Worm (Caenorhabditis elegans) whole organism, L4/young adult: ENCODE measurements around the gene C02C6.14.

Experiments used
- W03F9.2 ChIP-seq: fragments of 150-350 bp; optimal IDR thresholded peaks from 2 replicates; lab custom pipeline; 2014; ENCODE audit warnings: missing biosample characterization, missing genetic modification characterization
- dao-5 ChIP-seq: sonication (generic microtip); optimal IDR thresholded peaks from 2 replicates; lab custom pipeline; 2016; ENCODE audit warnings: missing genotype, missing genetic modification characterization, moderate library complexity, missing compliant biosample characterization
- him-1 ChIP-seq: sonication (generic microtip); optimal IDR thresholded peaks from 2 replicates; lab custom pipeline; 2016; ENCODE audit warnings: missing genotype, missing genetic modification reagents, missing genetic modification characterization, missing compliant biosample characterization

Gene C02C6.14

DNA sequence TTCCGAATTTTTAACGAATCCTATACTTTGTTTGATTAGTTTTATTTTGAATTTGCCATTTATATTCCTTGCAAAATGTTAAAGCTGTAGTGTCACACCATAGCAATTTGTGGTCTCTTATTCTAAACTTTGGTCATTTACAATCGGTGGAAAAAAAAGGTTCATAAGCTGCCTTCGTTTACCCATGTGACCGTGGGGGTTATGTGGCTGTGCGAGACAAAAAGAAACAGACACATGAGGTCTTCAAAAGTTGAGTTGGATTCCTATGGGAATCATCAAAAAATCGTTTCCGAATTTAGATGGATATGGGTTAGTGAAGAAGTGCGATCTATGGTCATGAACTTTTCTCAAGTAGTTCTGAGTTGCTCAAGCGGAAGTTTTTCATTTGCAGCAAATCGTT lies 26.9 kb downstream of the C02C6.14 start:
- TF ChIP-seq him-1 (tag; lab: Kevin White, UChicago): no peak
- TF ChIP-seq dao-5 (tag; lab: Kevin White, UChicago): no peak
- TF ChIP-seq W03F9.2 (tag; lab: Kevin White, UChicago): no peak

DNA sequence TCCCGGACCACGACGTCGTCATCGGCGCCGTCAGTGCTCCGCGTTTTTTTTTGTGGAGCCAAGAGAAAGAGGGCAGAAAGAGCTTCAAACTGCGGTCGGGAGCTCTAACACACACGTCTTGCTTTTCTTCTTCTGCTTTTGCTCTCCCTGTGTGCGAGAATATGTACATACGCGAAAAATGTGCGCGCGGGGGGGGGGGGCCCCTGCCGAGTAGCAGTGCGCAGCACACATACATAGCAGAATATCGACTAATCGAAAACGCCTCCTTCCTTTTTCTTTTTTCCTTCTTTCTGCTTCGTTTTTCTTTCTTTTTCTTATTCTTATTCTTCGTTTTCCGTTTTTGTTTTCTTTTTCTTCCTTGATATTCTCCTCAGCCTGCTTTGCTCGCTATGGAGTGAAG lies 29.2 kb downstream of the C02C6.14 start:
- TF ChIP-seq him-1 (tag; lab: Kevin White, UChicago) (peak; percentile 77), dao-5 (tag; lab: Kevin White, UChicago) (no peak)

DNA sequence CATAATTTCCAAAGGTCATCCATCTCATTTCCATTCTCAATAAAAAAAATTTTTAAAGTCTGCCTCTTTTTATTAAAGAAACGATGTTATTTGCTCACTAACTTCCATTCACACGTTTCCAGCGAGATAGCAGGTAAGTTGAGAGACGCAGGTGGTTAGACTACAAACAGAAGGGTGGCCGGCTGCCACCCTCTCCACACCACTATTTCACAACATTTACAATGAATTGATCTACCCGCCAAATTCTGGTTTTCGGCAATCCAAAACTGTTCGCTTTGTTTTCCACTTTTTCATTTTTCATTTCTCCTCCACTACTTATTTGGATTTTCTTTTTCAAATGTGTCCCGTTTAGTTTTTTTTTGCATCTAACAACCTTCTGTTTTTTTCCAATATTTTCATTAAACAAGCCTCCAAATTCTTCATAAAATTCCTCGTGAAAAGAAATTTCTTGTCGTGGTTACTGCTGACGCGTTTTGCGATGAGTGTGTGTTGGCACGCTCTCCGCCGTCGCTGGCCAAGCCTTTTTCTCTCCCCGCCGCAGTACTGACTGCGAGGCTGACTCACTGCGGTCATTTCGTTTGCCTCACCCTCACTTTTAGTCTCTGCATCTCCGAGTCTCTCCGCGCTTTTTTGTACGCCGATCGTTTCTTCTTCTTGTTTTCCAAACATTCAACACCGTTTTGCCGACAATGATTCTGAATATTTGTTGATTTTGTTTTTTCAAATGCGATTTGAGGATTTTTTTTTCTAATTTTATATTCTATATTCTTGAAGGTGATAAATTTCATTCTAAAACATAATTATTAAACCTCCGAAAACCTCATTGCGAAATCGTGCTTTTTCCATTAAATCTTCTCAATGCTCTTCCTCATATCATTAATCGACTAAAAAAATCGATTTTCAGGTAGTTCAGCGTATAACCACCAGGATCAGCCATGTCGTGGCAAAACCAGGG lies 30.8 kb downstream of the C02C6.14 start, which contains the start of gene dyn-1:
TSS of gene dyn-1 (plus strand) at position 905 of the 955 bp plus-strand sequence.
- TF ChIP-seq him-1 (tag; lab: Kevin White, UChicago) (no peak), dao-5 (tag; lab: Kevin White, UChicago) (no peak), W03F9.2 (tag; lab: Kevin White, UChicago) (peak; percentile 14)

DNA sequence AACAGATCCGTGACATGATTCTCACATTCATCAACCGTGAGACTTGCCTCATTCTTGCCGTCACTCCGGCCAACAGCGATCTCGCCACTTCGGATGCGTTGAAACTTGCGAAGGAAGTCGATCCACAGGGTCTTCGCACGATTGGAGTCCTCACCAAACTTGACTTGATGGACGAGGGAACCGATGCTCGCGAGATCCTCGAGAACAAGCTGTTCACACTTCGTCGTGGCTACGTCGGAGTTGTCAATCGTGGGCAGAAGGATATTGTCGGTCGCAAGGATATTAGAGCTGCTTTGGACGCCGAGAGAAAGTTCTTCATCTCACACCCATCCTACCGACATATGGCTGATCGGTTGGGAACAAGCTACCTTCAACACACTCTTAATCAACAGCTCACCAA lies 32.2 kb downstream of the C02C6.14 start:
- no peak for TF ChIP-seq dao-5 (tag; lab: Kevin White, UChicago)
- no peak for TF ChIP-seq W03F9.2 (tag; lab: Kevin White, UChicago)

DNA sequence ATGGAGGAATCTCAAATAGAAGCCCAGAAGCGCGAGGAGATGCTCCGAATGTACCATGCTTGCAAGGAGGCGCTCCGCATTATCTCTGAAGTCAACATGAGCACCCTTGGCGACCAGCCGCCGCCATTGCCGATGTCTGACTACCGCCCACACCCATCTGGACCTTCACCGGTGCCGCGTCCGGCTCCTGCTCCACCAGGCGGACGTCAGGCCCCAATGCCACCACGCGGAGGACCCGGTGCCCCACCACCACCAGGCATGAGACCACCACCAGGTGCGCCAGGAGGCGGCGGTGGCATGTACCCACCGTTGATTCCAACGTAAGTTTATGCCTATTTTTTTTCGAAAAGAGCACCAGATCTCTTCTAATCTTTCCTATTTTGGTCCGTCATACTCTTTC lies 34.6 kb downstream of the C02C6.14 start:
- TF ChIP-seq dao-5 (tag; lab: Kevin White, UChicago) (no peak), him-1 (tag; lab: Kevin White, UChicago) (no peak), W03F9.2 (tag; lab: Kevin White, UChicago) (no peak)

DNA sequence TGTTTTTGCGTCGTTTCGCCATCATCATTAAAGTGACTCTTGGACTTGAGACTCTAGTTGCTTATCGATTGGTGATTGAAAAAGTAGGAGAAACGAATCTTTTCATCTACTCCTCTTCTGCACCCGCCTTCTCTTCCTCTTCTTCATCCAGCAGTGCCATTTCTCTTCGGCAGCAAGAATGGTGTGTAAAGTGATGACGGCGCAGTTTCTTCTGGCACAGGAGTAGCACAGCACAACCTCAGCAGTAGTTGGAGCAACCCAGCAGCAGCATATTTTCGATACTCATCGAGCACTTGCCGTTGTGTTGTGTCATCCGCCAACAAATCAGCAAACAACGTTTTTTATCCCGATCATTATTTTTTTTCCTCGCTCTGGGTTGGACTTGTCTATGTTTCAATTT lies 38.0 kb downstream of the C02C6.14 start:
- TF ChIP-seq dao-5 (tag; lab: Kevin White, UChicago) (no peak), him-1 (tag; lab: Kevin White, UChicago) (no peak), W03F9.2 (tag; lab: Kevin White, UChicago) (no peak)

DNA sequence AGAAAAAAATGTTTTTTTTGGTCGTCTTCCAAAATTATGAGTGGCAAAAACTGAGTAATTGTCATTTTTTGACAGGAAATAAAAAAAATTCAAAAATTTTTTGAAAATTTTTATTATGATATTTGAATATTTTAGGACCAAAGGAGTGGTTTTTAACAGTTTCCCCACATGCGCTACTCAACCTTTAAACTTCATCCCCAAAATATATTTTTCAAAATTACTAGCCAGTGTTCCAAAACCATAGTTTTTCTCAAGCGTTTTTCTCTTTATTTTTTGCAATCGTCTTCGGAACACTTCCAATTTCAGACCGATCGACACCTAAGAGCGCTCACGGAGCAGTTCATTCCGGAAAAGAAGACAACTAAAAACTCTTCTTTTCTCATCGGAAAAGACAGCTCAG lies 39.5 kb downstream of the C02C6.14 start, which contains the start of gene K09A9.6:
TSS of gene K09A9.6 (plus strand) at position 301 of the 400 bp plus-strand sequence.
- TF ChIP-seq W03F9.2 (tag; lab: Kevin White, UChicago) (no peak), him-1 (tag; lab: Kevin White, UChicago) (no peak), dao-5 (tag; lab: Kevin White, UChicago) (no peak)

DNA sequence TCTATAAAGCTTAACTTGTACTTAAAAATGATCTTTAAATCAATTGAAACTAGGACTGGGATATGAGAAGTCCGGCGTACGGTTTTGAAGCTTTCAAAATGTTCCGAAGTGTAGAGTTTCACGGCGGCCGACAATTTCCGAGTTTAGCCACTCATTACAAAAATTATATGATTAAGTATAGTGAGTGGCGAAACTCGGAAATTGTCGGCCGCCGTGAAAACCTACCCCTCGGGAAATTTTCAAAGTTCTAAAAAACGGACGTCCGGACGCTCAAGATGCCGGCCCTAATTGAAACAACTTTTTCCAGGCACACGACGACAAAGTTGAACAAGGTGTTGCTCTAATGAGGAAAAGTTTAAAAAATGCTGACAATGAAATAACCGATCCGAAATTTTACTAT lies 47.7 kb downstream of the C02C6.14 start:
- TF ChIP-seq dao-5 (tag; lab: Kevin White, UChicago) (no peak), him-1 (tag; lab: Kevin White, UChicago) (no peak), W03F9.2 (tag; lab: Kevin White, UChicago) (no peak)

DNA sequence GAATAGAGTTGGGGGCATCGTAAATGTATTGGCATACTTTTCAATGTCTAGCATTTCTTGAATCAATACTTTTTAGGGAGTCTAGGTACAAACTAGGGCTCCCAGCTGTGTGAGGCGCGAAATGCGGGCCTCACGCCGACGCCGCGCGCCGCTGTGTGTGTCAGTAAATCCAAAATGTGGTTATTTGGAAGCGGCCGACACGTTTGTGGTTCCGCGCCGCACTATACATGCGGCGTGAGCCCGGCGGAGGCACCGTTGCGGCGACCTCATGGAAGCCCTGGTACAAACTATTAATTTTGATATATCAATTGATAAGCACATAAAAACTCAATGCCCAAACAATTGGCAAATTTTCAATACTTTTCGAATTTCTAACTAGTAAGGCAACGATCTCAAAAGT lies 48.7 kb downstream of the C02C6.14 start:
- TF ChIP-seq him-1 (tag; lab: Kevin White, UChicago) (no peak), W03F9.2 (tag; lab: Kevin White, UChicago) (no peak)
